Worm (Caenorhabditis elegans) whole organism, L3 larva: Measurements from ENCODE around the gene sca-1.

Source experiments
- R02D3.7 ChIP-seq: fragments of 150-350 bp; optimal IDR thresholded peaks from 2 replicates; lab custom pipeline; 2014; ENCODE audit warnings: missing biosample characterization, missing genetic modification characterization
- aly-2 ChIP-seq: fragments of 150-350 bp; optimal IDR thresholded peaks from 2 replicates; lab custom pipeline; 2014; ENCODE audit warnings: missing biosample characterization, missing genetic modification characterization
- ama-1 ChIP-seq: fragments of 150-350 bp; optimal IDR thresholded peaks from 2 replicates; lab custom pipeline; 2018
- ceh-16 ChIP-seq: sonication (generic microtip); optimal IDR thresholded peaks from 2 replicates; lab custom pipeline; 2017; ENCODE audit warnings: missing biosample characterization, missing genetic modification characterization
- ceh-28 ChIP-seq: fragments of 150-350 bp; optimal IDR thresholded peaks from 2 replicates; lab custom pipeline; 2014; ENCODE audit warnings: missing biosample characterization, missing genetic modification reagents, missing genetic modification characterization
- ceh-9 ChIP-seq: sonication (generic microtip); optimal IDR thresholded peaks from 2 replicates; lab custom pipeline; 2018; ENCODE audit warnings: missing biosample characterization, missing genetic modification characterization
- daf-12 ChIP-seq: fragments of 150-350 bp; optimal IDR thresholded peaks from 2 replicates; lab custom pipeline; 2014; ENCODE audit warnings: missing biosample characterization, missing genetic modification reagents, missing genetic modification characterization
- egl-27 ChIP-seq: sonication (generic microtip); optimal IDR thresholded peaks from 4 replicates; lab custom pipeline; 2017; ENCODE audit warnings: missing biosample characterization, missing genetic modification reagents, missing genetic modification characterization
- elt-2 ChIP-seq: sonication (generic microtip); optimal IDR thresholded peaks from 2 replicates; lab custom pipeline; 2016; ENCODE audit warnings: missing genetic modification reagents, mild to moderate bottlenecking, missing genetic modification characterization, missing compliant biosample characterization
- eor-1 ChIP-seq, 2 experiments: fragments of 150-350 bp; optimal IDR thresholded peaks; 2 replicates each; lab custom pipeline; 2014 to 2018; ENCODE audit warnings: missing biosample characterization in 2 of 2, missing genetic modification characterization in 2 of 2
- fkh-10 ChIP-seq: sonication (generic microtip); optimal IDR thresholded peaks from 2 replicates; lab custom pipeline; 2017; ENCODE audit warnings: missing biosample characterization, missing genetic modification reagents, missing genetic modification characterization
- fkh-2 ChIP-seq: fragments of 150-350 bp; optimal IDR thresholded peaks from 2 replicates; lab custom pipeline; 2014; ENCODE audit warnings: missing biosample characterization, missing genetic modification reagents, missing genetic modification characterization
- hmg-11 ChIP-seq: sonication (generic microtip); optimal IDR thresholded peaks from 2 replicates; lab custom pipeline; 2016; ENCODE audit warnings: missing genetic modification characterization, missing compliant biosample characterization
- jun-1 ChIP-seq: fragments of 150-350 bp; optimal IDR thresholded peaks from 2 replicates; lab custom pipeline; 2014; ENCODE audit warnings: missing biosample characterization, missing genetic modification reagents, missing genetic modification characterization
- mdl-1 ChIP-seq: fragments of 150-350 bp; optimal IDR thresholded peaks from 2 replicates; lab custom pipeline; 2014; ENCODE audit warnings: missing biosample characterization, missing genetic modification characterization
- nhr-12 ChIP-seq: fragments of 150-350 bp; optimal IDR thresholded peaks from 2 replicates; lab custom pipeline; 2014; ENCODE audit warnings: missing biosample characterization, missing genetic modification characterization
- nhr-23 ChIP-seq: fragments of 150-350 bp; optimal IDR thresholded peaks from 2 replicates; lab custom pipeline; 2014; ENCODE audit warnings: missing biosample characterization, missing genetic modification reagents, missing genetic modification characterization
- nhr-237 ChIP-seq: fragments of 150-350 bp; optimal IDR thresholded peaks from 2 replicates; lab custom pipeline; 2014; ENCODE audit warnings: missing biosample characterization, missing genetic modification characterization
- nhr-25 ChIP-seq: sonication (generic microtip); optimal IDR thresholded peaks from 2 replicates; lab custom pipeline; 2017; ENCODE audit warnings: missing biosample characterization, missing genetic modification characterization
- nhr-28 ChIP-seq: fragments of 150-350 bp; optimal IDR thresholded peaks from 2 replicates; lab custom pipeline; 2014; ENCODE audit warnings: missing biosample characterization, missing genetic modification characterization
- nhr-43 ChIP-seq: sonication (generic microtip); optimal IDR thresholded peaks from 2 replicates; lab custom pipeline; 2016; ENCODE audit warnings: mild to moderate bottlenecking, missing genetic modification characterization, missing compliant biosample characterization; ENCODE audit not compliant: poor library complexity, severe bottlenecking
- nhr-67 ChIP-seq: fragments of 150-350 bp; optimal IDR thresholded peaks from 2 replicates; lab custom pipeline; 2014; ENCODE audit warnings: missing biosample characterization, missing genetic modification characterization
- nhr-76 ChIP-seq: fragments of 150-350 bp; sonication (generic microtip); optimal IDR thresholded peaks from 5 replicates; lab custom pipeline; 2014; ENCODE audit warnings: missing biosample characterization, missing genetic modification characterization
- nhr-77 ChIP-seq: fragments of 150-350 bp; optimal IDR thresholded peaks from 2 replicates; lab custom pipeline; 2014; ENCODE audit warnings: missing biosample characterization, missing genetic modification characterization
- pha-4 ChIP-seq: fragments of 150-350 bp; optimal IDR thresholded peaks from 2 replicates; lab custom pipeline; 2014; ENCODE audit warnings: missing biosample characterization, missing genetic modification reagents, missing genetic modification characterization
- pqm-1 ChIP-seq: fragments of 150-350 bp; optimal IDR thresholded peaks from 2 replicates; lab custom pipeline; 2017; ENCODE audit warnings: missing biosample characterization, missing genetic modification characterization, inconsistent platforms
- sea-2 ChIP-seq: fragments of 150-350 bp; sonication (generic microtip); optimal IDR thresholded peaks from 4 replicates; lab custom pipeline; 2014; ENCODE audit warnings: missing biosample characterization, missing genetic modification reagents, missing genetic modification characterization
- skn-1 ChIP-seq: fragments of 150-350 bp; optimal IDR thresholded peaks from 2 replicates; lab custom pipeline; 2014; ENCODE audit warnings: missing biosample characterization, missing genetic modification characterization
- snpc-4 ChIP-seq: fragments of 150-350 bp; optimal IDR thresholded peaks from 2 replicates; lab custom pipeline; 2014; ENCODE audit warnings: missing biosample characterization, missing genetic modification characterization
- tbx-2 ChIP-seq: sonication (generic microtip); optimal IDR thresholded peaks from 2 replicates; lab custom pipeline; 2016; ENCODE audit warnings: mild to moderate bottlenecking, missing genetic modification characterization, missing compliant biosample characterization
- ztf-11 ChIP-seq: fragments of 150-350 bp; optimal IDR thresholded peaks from 2 replicates; lab custom pipeline; 2014; ENCODE audit warnings: missing biosample characterization, missing genetic modification characterization
- ztf-4 ChIP-seq: fragments of 150-350 bp; optimal IDR thresholded peaks from 2 replicates; lab custom pipeline; 2014; ENCODE audit warnings: missing biosample characterization, missing genetic modification characterization

The sca-1 gene

DNA sequence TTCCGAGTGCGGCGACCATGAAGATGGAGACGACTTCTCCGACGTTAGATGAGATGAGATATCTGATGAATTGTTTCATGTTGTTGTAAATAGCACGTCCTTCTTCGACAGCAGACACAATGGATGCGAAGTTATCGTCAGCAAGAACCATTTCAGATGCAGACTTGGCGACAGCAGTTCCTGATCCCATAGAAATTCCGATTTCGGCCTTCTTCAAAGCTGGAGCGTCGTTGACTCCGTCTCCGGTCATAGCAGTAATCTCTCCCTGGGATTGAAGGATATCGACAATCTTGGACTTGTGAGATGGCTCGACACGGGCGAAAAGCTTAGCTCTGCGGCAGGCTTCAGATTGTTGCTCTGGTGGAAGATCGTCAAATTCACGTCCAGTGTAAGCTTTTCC is 2.8 kb downstream of the sca-1 start:
- TF ChIP-seq nhr-67 (tag; lab: Kevin White, UChicago) (no peak), ceh-28 (no peak), ceh-16 (no peak)
- TF ChIP-seq, all 47 proteins: peak for 0

DNA sequence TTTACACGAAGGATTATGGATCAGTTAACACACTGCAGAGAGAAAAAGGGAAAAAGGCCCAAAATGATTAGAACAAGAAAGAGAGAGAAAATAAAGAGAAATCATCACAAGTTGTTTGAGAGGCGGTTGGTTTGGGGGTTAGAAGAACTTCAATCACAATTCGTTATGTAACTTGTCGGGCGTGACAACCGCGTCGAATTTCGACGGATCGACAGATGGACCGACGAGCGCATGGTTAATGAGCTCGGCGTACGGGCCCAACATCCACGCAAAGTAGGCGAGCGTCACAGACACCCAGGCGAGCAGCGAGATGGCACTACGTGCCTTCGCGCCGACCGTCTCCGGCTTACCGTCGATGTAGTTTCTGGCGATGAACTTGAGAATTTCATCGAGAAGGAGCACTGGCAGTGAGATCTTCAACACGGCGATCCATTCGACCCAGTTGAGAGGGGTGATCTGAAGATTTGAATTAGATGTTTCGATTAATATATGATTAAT is 3.8 kb downstream of the sca-1 start:
- no peak for TF ChIP-seq ztf-4 (tag; lab: Kevin White, UChicago)
- TF ChIP-seq elt-2, result no peak
- TF ChIP-seq nhr-28, result no peak
- no peak for TF ChIP-seq ceh-9 (tag; lab: Kevin White, UChicago)
- no peak for TF ChIP-seq eor-1 (tag; optimal IDR thresholded peaks at IDR 0.05; lab: Kevin White, UChicago)
- TF ChIP-seq nhr-76 (tag; lab: Kevin White, UChicago), result no peak
- TF ChIP-seq tbx-2 (tag; lab: Kevin White, UChicago), result no peak
- no peak for TF ChIP-seq mdl-1
- TF ChIP-seq egl-27 (tag; lab: Kevin White, UChicago), result no peak
- no peak for TF ChIP-seq nhr-25 (tag; lab: Kevin White, UChicago)
- TF ChIP-seq ceh-16, result no peak
- TF ChIP-seq skn-1 (tag; lab: Kevin White, UChicago), result no peak
- no peak for TF ChIP-seq daf-12 (tag; lab: Kevin White, UChicago)
- TF ChIP-seq R02D3.7, result no peak
- no peak for TF ChIP-seq pqm-1 (tag; lab: Kevin White, UChicago)
- TF ChIP-seq, all 47 proteins: peak for 0

DNA sequence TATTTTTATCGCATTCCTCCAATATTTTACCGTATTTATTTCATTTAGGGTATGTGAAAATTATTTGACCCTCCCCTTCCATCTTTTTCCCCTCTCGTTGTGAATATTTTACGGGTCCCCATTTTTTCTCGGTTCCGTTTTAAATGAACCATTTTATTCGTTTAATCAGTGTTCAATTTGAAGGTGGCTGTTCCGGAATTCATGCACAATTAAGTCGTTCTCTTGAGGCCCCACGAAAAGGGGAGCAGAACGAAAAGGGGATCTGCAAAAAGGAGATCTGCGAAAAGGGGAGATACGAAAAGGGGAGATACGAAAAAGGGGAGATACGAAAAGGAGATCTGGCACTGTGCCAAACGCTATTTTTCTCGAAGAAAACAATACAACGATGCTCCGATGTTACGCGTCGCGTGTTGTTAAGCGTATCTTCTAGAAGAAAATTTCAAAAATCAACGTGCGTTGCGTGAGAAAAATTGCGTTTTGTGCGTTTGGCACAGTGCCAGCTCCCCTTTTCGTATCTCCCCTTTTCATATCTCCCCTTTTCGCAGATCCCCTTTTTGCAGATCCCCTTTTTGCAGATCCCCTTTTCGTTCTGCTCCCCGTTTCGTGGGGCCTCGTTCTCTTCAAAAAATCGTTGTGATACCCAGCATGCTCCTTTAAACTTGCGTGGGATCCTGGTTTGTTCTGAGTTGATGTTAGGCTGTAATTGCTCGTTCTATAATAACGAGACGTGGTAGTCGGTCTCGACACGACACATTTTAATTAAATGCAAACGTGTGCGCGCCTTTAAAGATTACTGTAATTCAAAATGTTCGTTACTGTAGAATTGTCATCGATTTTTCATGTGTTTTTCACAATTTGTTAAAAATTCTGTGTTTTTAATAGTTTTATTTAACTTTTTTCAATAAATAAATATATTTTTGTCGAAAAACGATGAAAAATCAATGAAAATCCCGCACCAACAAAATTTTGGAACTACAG is 5.5 kb downstream of the sca-1 start:
- TF ChIP-seq nhr-76 (tag; lab: Kevin White, UChicago), result no peak

DNA sequence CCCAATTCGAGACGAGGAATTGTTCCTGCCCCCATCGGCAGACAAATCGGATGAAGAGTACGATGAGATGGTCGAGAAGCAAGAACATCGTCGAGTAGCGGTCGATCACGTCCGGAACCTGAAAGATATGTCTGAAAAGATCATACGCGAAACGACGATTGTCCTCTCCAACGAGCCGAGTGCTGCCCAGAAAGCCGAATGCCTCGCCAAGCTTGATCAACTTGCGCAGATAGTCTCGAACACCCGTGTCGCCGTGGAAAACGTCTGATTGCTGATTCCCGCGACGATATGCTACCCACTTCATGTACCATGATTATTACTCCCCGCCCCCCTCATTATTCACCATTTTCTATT is 6.2 kb downstream of the sca-1 start:
- TF ChIP-seq nhr-67 (tag; lab: Kevin White, UChicago) (no peak), nhr-237 (tag; lab: Kevin White, UChicago) (no peak), nhr-25 (tag; lab: Kevin White, UChicago) (no peak), aly-2 (tag; lab: Kevin White, UChicago) (no peak), nhr-77 (tag; lab: Kevin White, UChicago) (no peak), nhr-43 (tag; lab: Kevin White, UChicago) (no peak)
- TF ChIP-seq, all 47 proteins: peak for 0

DNA sequence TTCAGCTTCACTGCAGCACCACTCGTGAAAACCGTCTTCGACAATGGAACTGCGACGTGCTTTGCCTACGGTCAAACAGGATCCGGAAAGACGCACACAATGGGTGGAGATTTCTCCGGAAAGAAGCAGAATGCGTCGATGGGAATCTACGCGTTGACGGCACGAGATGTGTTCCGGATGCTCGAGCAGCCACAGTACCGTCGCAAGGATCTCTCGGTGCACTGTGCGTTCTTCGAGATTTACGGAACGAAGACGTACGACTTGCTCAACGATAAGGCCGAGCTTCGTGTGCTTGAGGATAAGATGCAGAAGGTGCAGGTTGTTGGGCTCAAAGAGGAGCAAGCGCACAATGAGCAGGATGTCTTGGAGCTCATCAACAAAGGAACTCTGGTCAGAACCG is 7.1 kb downstream of the sca-1 start:
- TF ChIP-seq hmg-11 (no peak), fkh-2 (tag; lab: Kevin White, UChicago) (no peak), nhr-237 (tag; lab: Kevin White, UChicago) (no peak), ceh-9 (tag; lab: Kevin White, UChicago) (no peak), egl-27 (tag; lab: Kevin White, UChicago) (no peak), nhr-43 (tag; lab: Kevin White, UChicago) (no peak), jun-1 (no peak)

DNA sequence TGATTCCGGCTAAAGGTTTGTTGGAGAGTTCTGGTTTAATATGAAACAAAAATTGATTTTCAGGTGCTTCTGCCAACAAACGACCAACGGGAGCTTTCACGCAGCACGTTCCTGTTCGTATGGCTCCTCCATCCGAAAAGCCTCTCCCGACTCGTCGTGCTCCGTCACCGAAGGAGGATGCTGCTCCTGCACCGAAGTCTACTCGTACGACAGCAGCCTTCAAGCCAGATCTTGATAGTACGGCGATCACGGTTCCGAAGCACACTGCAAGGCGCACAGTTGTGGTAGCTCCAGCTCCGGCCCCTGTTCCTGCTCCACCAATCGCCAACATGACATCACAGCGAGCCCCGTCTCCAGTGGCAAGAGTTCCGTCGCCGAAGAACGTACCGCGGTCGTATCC is 7.8 kb downstream of the sca-1 start:
- TF ChIP-seq aly-2 (tag; lab: Kevin White, UChicago) (no peak), fkh-2 (tag; lab: Kevin White, UChicago) (no peak), nhr-25 (tag; lab: Kevin White, UChicago) (no peak), ama-1 (lab: Kevin White, UChicago) (no peak), hmg-11 (no peak), pha-4 (no peak), nhr-12 (tag; lab: Kevin White, UChicago) (no peak), ceh-28 (no peak), snpc-4 (no peak), nhr-23 (tag; lab: Kevin White, UChicago) (no peak), ztf-11 (tag; lab: Kevin White, UChicago) (no peak), tbx-2 (tag; lab: Kevin White, UChicago) (no peak), fkh-10 (no peak), sea-2 (GFP tag; lab: Kevin White, UChicago) (no peak)
